Worm (Caenorhabditis elegans): ENCODE measurements around the gene ife-3.

ife-3 gene

ce11 chrV:7778-8445 lies at the start of gene ife-3:
TSS of gene ife-3 (minus strand) at chrV:7828.
- TF ChIP-seq Y95B8A.8 (GFP tag; IDR thresholded peaks at IDR 0.05) (no peak), hmg-1.2 (GFP tag; IDR thresholded peaks at IDR 0.05) (no peak; the same call in 1 of the 2 replicates), F57C9.4 (tag; optimal IDR thresholded peaks at IDR 0.05) (no peak), nhr-80 (tag; optimal IDR thresholded peaks at IDR 0.05) (no peak), tbp1 (GFP tag; optimal IDR thresholded peaks at IDR 0.05) (no peak), ccch-3 (GFP tag; optimal IDR thresholded peaks at IDR 0.05) (no peak), ztf-3 (GFP tag; optimal IDR thresholded peaks at IDR 0.05) (no peak), chd-7 (tag; optimal IDR thresholded peaks at IDR 0.05) (no peak), hsf-1 (GFP tag; IDR thresholded peaks at IDR 0.05) (no peak), nhr-27 (tag; optimal IDR thresholded peaks at IDR 0.05) (no peak), madf-3 (GFP tag; IDR thresholded peaks at IDR 0.05) (no peak), hlh-26 (GFP tag; conservative IDR thresholded peaks at IDR 0.05) (no peak), K11D2.4 (GFP tag; IDR thresholded peaks at IDR 0.05) (no peak), hmg-20 (GFP tag; IDR thresholded peaks at IDR 0.05) (no peak), F33H1.4 (GFP tag; IDR thresholded peaks at IDR 0.05) (peak; percentile 82), snpc-1.1 (tag; optimal IDR thresholded peaks at IDR 0.05; ENCODE audit: insufficient read depth) (peak; percentile 73), bed-1 (GFP tag; IDR thresholded peaks at IDR 0.05) (no peak), egl-44 (GFP tag; IDR thresholded peaks at IDR 0.05) (no peak), hlh-12 (tag; optimal IDR thresholded peaks at IDR 0.05) (no peak), lsl-1 (GFP tag; optimal IDR thresholded peaks at IDR 0.05) (peak; percentile 84), ztf-6 (GFP tag; IDR thresholded peaks at IDR 0.05) (no peak), ceh-100 (GFP tag; IDR thresholded peaks at IDR 0.05) (no peak), let-526 (GFP tag; IDR thresholded peaks at IDR 0.05) (no peak), cebp-1 (GFP tag; IDR thresholded peaks at IDR 0.05) (no peak), cebp-1 (tag; optimal IDR thresholded peaks at IDR 0.05) (no peak), mxl-1 (tag; optimal IDR thresholded peaks at IDR 0.05) (no peak), pbrm-1 (GFP tag; IDR thresholded peaks at IDR 0.05) (no peak), tlf-1 (GFP tag; optimal IDR thresholded peaks at IDR 0.05) (no peak), rcor-1 (GFP tag; IDR thresholded peaks at IDR 0.05) (0 out of 2 replicates have a peak, but pooled peaks have one; percentile 44), sdz-38 (tag; optimal IDR thresholded peaks at IDR 0.05) (no peak), ZK185.1 (tag; optimal IDR thresholded peaks at IDR 0.05; ENCODE audit: poor library complexity, severe bottlenecking) (no peak), mes-4 (tag; optimal IDR thresholded peaks at IDR 0.05) (no peak), B0019.2 (GFP tag; conservative IDR thresholded peaks at IDR 0.05) (no peak), lag-1 (GFP tag; IDR thresholded peaks at IDR 0.05) (no peak), T26A5.8 (tag; optimal IDR thresholded peaks at IDR 0.05) (no peak), zim-3 (tag; optimal IDR thresholded peaks at IDR 0.05) (no peak), lin-54 (GFP tag; optimal IDR thresholded peaks at IDR 0.05) (peak; percentile 45), nfya-2 (GFP tag; IDR thresholded peaks at IDR 0.05) (no peak), ztf-26 (tag; optimal IDR thresholded peaks at IDR 0.05) (no peak), ceh-79 (tag; optimal IDR thresholded peaks at IDR 0.05) (no peak), fkh-3 (tag; optimal IDR thresholded peaks at IDR 0.05) (no peak), lin-35 (GFP tag; optimal IDR thresholded peaks at IDR 0.05) (peak in 1 of 3 experiments; percentile 68), unc-130 (GFP tag; optimal IDR thresholded peaks at IDR 0.05) (no peak), F49E8.2 (tag; optimal IDR thresholded peaks at IDR 0.05; ENCODE audit: insufficient read depth) (peak; percentile 56), athp-1 (tag; optimal IDR thresholded peaks at IDR 0.05) (no peak), F57A8.1 (GFP tag; optimal IDR thresholded peaks at IDR 0.05) (no peak), ama-1 (optimal IDR thresholded peaks at IDR 0.05) (peak; percentile 13), ama-1 (GFP tag; optimal IDR thresholded peaks at IDR 0.05) (no peak), mel-28 (tag; optimal IDR thresholded peaks at IDR 0.05; ENCODE audit: borderline replicate concordance) (no peak), F22D6.2 (tag; optimal IDR thresholded peaks at IDR 0.05) (no peak)

Measured in whole organism, young adult.